Worm (Caenorhabditis elegans) whole organism, midembryonic: Measurements from ENCODE around the gene mks-1.

Source experiments
- T22C8.4 ChIP-seq: fragments of 200-800 bp; sonication (Bioruptor generic); IDR thresholded peaks from 2 replicates; pipeline ENCODE4 v1.3.6; 2022; ENCODE audit warnings: missing genetic modification characterization, missing compliant biosample characterization
- flt-1 ChIP-seq: fragments of 200-800 bp; sonication (Bioruptor generic); IDR thresholded peaks from 2 replicates; pipeline ENCODE4 v1.3.6; 2022; ENCODE audit warnings: missing genetic modification characterization, missing compliant biosample characterization
- klf-2 ChIP-seq: fragments of 200-800 bp; sonication (Bioruptor generic); conservative IDR thresholded peaks from 2 replicates; pipeline ENCODE4 v1.3.6; 2022; ENCODE audit warnings: missing genetic modification reagents, missing genetic modification characterization, missing compliant biosample characterization
- med-1 ChIP-seq: sonication (generic microtip); optimal IDR thresholded peaks from 2 replicates; lab custom pipeline; 2017; ENCODE audit warnings: missing genetic modification characterization, mild to moderate bottlenecking, missing compliant biosample characterization, antibody characterized with exemption, missing genetic modification reagents; ENCODE audit not compliant: insufficient read depth
- ref-1 ChIP-seq: fragments of 200-800 bp; sonication (Bioruptor generic); conservative IDR thresholded peaks from 2 replicates; pipeline ENCODE4 v1.3.6; 2022; ENCODE audit warnings: missing genetic modification reagents, missing genetic modification characterization, missing compliant biosample characterization
- ztf-23 ChIP-seq: fragments of 200-800 bp; sonication (Bioruptor generic); IDR thresholded peaks from 2 replicates; pipeline ENCODE4 v1.3.6; 2022; ENCODE audit warnings: missing genetic modification reagents, missing genetic modification characterization, missing compliant biosample characterization
- ztf-29 ChIP-seq: fragments of 200-800 bp; sonication (Bioruptor generic); IDR thresholded peaks from 2 replicates; pipeline ENCODE4 v1.3.6; 2022; ENCODE audit warnings: missing genetic modification reagents, missing genetic modification characterization, missing compliant biosample characterization

DNA sequence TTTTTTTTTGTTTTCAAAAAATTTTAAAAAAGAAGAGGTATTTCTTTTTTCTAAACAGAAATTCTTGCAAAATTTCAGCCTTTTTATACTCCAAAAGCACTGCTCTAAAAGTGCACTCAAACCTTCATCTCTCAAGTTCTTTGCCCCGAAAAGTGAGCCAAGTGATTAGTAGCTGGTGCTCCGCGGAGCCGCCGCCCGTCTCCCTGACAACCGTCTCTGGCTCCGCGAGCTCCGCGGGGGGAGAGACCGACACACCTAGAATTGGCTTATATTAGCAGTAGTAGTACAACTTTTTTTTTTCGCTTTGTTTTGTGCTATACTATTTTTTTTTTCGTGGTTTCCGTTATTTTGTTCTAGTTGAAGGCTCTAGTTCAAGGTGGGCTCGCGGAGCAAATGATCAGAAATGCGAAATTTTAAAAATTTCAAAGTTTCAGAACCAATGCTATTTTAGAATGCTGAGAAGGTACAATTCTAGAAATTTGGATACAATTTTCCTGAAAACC, 46.6 kb downstream of the mks-1 start, which contains the start of gene Y53G8AL.1:
- TF ChIP-seq ztf-29 (GFP tag; lab: Robert Waterston, UW) (no peak), ref-1 (GFP tag; lab: Robert Waterston, UW) (no peak), klf-2 (GFP tag; lab: Robert Waterston, UW) (no peak), ztf-23 (GFP tag; lab: Robert Waterston, UW) (no peak), flt-1 (GFP tag; lab: Robert Waterston, UW) (no peak), T22C8.4 (GFP tag; lab: Robert Waterston, UW) (no peak), med-1 (GFP tag; lab: Kevin White, UChicago) (no peak)
